Worm (Caenorhabditis elegans): Measurements from ENCODE around the gene atp-5.
"Not testable (repeated sequence)": the region's sequence is repeated elsewhere in the genome, so short reads cannot be mapped to it uniquely, and the experiment has no call there.

The atp-5 gene

DNA sequence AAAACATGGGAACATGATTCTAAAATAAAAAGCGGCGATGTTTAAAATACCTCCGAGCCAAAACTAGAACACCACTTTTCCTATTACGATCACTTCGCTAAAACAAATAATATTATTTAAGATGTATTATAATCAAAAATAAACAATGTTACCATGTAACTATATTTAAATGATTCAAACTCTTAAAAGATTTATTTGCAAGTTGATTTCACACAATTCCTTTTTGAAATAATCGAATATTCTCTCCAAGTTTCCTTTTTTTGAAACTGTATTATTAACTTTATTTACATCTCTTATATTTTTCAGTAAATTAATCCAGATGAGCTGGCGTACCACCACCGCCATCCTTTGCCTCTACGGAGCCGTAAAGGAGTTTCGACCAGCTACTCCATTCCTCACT, 17.5 kb upstream of the atp-5 start, which contains the start of gene folt-1:
Gene folt-1, plus strand, starts transcription at position 301 of the 400 bp plus-strand sequence.
- no peak for TF ChIP-seq unc-62 (GFP tag; optimal IDR thresholded peaks at IDR 0.05)

DNA sequence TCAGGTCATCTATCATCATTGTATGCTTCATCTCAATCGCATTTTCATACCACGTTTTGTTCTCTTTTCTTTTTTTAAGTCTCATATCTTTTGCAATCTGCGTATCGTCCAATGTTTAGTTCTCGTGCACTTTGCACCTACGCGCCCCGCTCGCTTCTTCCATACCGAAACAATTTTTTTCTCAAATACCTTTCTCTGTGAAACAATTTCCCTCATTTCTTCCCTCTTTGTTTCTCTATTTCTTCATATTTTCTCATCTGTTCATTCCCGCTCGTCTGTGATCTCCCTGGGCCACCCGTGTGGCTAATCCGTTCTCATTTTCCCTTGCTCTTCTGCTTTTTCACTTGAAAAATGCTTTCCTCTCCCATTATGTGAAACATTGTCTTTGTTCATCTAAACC, 16.7 kb upstream of the atp-5 start:
- no peak for TF ChIP-seq unc-62 (GFP tag; optimal IDR thresholded peaks at IDR 0.05)

DNA sequence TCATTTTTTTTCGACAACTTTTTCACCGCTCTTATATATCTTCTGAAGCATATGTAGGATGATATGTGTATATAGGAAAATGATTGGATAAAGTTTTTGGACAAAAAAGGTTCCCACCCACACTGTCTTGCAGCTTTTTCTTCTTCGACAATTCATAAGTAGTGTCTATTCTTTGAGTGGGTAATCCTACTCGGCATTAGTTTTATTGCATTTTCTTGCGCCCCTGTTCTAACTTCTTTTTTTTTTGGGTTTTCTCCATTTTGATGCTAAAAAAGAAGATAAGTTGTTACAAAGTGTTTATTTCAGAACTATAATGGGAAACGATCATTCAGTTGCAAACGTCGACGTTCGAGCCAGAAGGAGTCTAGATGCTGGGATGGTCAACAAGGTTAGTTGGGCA, 10.6 kb upstream of the atp-5 start, which contains the start of gene glb-3:
Gene glb-3, plus strand, starts transcription at position 301 of the 400 bp plus-strand sequence.
- TF ChIP-seq unc-62 (GFP tag; optimal IDR thresholded peaks at IDR 0.05), result no peak

DNA sequence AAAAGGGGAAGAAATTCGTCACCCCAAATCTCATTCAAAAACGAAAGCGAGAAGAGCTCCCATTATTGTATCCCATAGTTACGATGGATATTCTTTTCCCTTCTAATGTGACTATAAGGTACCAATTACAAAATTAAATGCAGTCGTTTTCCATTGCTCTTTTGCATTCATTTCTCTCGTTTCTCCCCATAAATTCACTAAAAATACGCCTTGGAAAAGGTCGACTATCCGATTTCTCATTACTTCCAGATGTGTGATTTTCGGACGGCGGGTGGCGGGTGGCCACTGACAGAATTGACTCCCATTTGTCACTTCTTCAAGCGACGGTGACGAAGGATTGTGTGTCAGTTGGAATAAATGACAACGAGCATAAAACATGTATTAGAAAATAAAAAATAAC, 9.8 kb upstream of the atp-5 start:
- TF ChIP-seq unc-62 (GFP tag; optimal IDR thresholded peaks at IDR 0.05), result no peak

DNA sequence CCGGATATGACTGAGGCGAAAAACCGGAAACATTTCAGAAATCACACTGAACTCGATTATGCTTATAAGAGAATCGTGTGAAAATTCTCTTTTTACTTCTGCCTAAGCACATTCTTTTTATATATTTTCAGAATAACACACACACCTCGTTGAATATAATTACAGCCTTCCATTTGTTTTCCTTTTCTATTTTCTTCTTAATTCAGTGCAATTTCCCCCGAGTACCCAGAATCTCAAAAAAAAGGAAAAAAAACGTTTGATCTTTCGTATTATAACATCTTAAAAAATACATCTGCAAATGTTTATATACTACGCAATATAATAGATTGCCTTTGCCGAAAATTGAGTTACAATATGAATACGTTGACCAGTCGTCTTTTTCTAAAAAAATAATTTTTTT, 8.1 kb upstream of the atp-5 start:
- no peak for TF ChIP-seq unc-62 (GFP tag; optimal IDR thresholded peaks at IDR 0.05)

DNA sequence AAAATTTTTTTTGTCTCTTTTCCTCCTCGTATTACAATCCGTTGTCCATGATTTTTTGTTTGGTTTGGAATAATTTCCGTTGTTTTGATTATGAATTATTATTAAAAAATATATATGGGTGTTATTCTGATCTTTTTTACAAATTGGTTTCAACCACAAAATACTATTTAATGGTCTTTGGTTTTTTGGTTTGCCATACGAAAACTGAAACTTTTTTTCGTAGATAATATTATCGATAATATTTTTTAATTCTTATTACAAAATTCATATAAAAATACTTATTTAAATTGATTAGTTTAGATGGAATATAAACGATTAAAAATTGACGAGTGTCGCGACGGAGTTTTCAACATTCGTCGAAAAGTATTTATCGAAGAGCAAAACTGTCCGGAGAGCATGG, 3.5 kb upstream of the atp-5 start, which contains the start of gene jmjd-5:
Gene jmjd-5, plus strand, starts transcription at position 301 of the 400 bp plus-strand sequence.
- no peak for TF ChIP-seq unc-62 (GFP tag; optimal IDR thresholded peaks at IDR 0.05)

DNA sequence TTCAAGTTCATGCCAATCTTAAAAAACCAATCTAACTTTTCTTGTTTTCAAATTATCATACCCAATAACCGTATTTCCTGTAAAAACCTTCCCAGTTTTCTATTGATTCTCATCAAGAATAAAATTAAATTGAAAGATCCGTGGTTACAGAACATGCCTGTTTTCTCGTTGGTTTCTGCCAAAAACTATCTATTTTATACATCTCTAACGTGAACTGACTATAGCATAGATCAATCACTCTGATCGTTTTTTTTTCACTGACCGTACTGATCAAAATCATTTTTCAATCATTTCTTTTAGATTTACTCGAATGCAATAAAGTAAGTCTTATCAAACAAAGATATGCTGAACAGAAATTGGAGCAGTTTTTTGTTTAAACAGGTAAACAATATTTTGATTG, 1.3 kb upstream of the atp-5 start, which contains the start of gene C06H2.2:
Gene C06H2.2, plus strand, starts transcription at position 301 of the 400 bp plus-strand sequence.
- no peak for TF ChIP-seq unc-62 (GFP tag; optimal IDR thresholded peaks at IDR 0.05)

DNA sequence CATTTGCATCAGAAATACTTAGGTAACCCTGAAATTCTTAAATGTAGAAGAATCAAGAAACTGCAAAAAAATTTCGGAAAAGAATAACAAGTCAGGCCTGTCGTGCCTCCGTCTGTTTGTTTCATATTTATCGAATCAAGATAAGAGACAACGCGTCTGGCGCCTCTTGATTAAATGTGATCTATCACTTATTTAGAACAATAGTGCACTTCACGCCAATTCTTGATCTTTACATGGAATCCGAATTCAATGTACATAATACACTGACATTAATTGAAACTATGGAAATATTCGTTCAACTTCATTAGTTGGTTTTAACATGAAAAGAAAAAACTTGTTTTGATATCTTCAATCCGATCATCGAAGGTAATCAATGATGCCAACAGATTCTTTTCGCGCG, 1.2 kb downstream of the atp-5 start, which contains the start of gene mboa-2:
Gene mboa-2, minus strand, starts transcription at position 28 of the 400 bp plus-strand sequence.
- no peak for TF ChIP-seq unc-62 (GFP tag; optimal IDR thresholded peaks at IDR 0.05)

DNA sequence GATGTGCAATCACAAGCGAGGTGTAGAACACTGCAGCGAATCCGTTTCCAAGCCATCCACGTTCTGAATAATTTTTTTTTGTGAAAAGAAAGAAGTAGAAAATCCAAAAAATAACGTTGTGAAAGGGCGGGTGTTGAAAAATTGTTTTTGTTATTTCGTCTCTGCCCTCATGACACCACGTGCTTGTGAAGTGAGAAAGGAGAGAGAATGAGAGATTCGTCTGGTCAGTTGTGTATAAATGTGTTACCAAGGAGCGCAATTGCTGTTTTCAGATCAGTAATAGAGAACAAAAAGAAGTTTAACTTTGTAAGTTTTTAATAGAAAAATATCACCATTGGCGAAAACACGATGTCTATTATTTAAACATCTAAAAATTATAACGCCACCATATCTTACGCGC, 2.4 kb downstream of the atp-5 start:
- no peak for TF ChIP-seq unc-62 (GFP tag; optimal IDR thresholded peaks at IDR 0.05)

DNA sequence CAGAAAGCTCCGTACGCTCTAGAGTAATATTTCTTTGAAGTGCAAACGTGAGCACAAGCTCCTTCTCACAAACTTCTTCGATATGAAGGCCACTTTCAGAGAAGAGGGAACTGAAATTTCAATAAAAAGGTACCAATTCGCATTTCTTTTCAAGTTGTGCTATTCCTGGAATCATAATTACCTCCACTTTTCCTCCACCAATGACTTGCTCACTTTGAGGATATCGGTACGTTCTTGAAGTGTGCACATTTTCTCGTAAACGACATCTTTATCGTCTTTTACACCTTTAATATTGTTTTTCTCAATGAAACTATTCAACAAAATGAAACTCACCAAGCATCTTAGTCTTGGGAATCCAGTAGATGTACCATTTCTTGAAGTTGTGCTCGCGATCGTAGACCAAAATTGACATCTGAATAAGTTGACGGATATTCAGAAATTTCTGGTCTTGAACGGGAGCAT, 4.3 kb downstream of the atp-5 start, which contains the start of gene scb-1:
Gene scb-1, minus strand, starts transcription at position 412 of the 462 bp plus-strand sequence.
- TF ChIP-seq unc-62 (GFP tag; optimal IDR thresholded peaks at IDR 0.05), result no peak

DNA sequence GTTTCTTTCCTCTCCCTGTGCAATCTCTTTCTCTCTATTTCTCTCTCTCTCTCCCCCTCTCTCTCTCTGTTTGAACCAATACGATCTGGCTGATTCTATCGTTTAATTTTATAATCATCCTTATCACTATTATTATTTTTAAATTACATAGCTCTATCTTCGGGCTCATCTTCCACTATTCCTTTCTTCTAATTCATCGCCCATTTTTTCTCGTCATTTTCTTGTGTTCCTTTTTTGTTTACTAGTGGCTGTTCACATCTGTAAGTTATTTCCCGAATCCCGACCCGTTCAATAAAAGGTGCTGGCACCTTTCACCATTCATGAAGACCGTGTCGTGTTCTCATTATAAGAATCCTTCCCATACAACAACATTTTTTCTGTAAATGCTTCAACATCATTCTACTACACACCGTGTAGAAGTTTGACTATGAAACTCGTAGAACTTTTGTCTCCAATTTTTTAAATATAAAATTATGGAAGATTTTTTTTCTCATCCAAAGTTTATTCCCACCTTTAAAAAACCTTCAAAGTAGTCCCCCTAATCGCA, 5.4 kb downstream of the atp-5 start:
- TF ChIP-seq unc-62 (GFP tag; optimal IDR thresholded peaks at IDR 0.05), result no peak

DNA sequence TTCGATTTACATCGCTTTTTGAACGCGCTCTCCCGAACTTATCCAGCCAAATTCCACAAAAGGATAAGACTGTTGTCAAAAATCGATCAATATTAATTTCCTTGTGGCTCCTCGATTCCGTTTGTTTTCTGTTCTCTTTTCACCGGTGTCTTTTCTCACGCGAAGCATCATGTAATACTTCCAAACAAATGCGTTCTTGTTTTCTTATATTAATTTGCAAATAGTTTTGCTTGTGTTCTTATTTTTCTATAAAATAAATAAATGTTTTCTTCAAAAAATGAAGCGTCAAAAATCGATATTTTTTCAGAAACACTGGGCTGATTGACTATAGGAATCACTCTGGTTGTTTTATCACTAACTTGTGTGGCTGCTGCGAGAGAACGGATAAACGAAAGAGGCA, 10.1 kb downstream of the atp-5 start, which contains the start of gene math-33:
Gene math-33, plus strand, starts transcription at position 301 of the 400 bp plus-strand sequence.
- TF ChIP-seq unc-62 (GFP tag; optimal IDR thresholded peaks at IDR 0.05), result no peak

DNA sequence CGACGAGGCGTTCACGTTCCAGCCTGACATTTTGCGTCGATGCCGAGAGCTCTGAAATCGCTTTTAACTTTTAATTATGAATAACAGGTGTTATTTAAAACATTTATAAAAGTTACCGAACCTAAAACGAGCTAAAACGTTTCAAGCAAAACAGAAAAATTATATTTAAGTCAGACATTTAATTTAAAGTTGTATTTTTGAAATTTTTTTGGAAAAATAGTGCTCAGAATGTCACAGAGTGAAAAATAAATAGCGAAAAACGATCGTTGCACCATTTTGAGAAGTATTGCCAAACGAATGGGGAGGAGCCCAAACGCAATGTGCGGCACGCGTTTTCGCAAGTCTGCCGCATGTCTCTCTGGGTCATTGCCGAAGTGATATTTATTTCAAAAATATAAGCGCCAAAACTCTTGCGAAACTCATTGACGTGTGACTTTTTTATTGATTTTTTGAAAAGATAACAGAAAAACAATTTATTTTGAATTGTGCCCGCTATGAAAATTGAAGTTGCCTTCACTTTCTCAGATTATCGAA, 10.6 kb downstream of the atp-5 start, which contains the start of gene erfa-3:
Gene erfa-3, minus strand, starts transcription at position 51 of the 534 bp plus-strand sequence.
- TF ChIP-seq unc-62 (GFP tag; optimal IDR thresholded peaks at IDR 0.05), result no peak

DNA sequence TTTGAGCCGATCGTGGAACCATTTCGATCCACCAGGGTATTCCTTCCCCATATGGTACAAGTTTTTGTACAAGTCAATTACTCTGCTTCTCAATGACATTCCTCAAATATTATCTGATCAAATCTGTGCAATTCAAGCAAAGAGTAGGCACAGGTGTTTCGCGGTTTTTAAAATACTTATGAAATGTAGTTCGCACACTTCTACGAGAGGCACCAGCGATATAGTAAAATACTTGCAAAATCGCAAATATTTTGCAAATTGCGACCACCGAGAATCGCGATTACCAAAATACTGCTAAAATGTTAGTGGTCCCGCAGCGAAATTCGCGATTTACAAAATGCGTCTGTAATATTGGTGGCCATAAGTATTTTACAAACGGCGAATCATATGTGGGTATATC, 14.0 kb downstream of the atp-5 start, which contains the start of gene Y42A5A.5:
Gene Y42A5A.5, minus strand, starts transcription at position 101 of the 400 bp plus-strand sequence.
- TF ChIP-seq unc-62 (GFP tag; optimal IDR thresholded peaks at IDR 0.05), result not testable (repeated sequence)

DNA sequence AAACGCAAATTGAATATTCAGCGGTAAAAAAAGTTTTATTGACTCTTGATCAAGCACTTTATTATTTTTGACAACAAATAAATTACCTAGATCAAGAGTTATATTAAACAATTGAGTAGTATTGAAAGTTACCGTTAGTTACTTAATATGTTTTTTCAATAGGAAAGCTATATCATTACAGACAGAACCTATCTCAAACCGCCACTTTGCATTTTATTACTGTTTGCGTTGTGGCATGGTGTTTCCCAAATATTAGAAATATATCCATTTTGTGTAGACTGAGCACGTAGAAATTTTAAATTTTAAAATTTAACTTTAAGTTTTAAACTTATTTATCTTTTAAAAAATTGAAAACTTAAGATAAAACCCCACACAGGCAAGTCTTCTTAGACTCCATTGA, 19.3 kb downstream of the atp-5 start:
- no peak for TF ChIP-seq unc-62 (GFP tag; optimal IDR thresholded peaks at IDR 0.05)

DNA sequence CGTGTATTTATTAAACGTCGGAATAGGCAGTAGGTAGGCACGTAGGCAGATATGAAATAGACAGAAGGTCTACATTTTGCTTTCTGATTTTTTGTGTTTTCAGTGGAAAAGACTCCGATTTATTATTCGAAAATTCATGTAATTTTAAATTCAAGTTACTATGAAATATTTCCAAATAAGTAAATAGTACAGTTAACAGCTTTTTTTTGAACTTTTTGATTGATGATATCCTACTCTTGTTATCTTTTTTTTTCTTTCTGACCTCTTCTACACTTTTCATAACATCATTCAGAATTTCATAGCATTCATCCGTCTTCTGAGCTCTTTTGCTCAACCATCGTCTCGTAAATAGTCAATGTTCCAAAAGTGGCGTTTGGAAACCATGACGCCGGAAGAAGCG, 25.1 kb downstream of the atp-5 start, which contains the start of gene cdkl-1:
Gene cdkl-1, plus strand, starts transcription at position 301 of the 400 bp plus-strand sequence.
- no peak for TF ChIP-seq unc-62 (GFP tag; optimal IDR thresholded peaks at IDR 0.05)

DNA sequence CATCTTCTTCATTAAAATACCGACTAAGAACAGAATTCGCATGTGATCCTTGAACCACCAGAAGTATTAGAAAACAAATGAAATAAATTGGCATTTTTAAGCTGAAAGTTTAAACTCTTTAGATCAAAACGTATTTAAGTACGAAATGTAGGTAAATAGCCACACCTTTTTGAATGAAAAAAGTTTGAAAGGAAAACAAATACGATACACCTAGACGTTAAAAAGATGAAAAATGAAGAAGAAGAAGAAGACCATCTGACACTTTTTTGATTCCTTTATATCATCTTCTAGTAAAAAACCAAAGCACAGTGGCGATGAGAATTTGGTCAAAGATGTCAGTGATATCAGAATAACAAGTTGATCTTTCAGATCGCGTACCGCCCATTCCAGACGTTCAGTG, 27.8 kb downstream of the atp-5 start, which contains the start of gene Y42A5A.3:
Gene Y42A5A.3, minus strand, starts transcription at position 101 of the 400 bp plus-strand sequence.
- TF ChIP-seq unc-62 (GFP tag; optimal IDR thresholded peaks at IDR 0.05), result no peak

Data from whole organism, dauer.